Worm (Caenorhabditis elegans): ENCODE results near the gene ZK185.1.

DNA sequence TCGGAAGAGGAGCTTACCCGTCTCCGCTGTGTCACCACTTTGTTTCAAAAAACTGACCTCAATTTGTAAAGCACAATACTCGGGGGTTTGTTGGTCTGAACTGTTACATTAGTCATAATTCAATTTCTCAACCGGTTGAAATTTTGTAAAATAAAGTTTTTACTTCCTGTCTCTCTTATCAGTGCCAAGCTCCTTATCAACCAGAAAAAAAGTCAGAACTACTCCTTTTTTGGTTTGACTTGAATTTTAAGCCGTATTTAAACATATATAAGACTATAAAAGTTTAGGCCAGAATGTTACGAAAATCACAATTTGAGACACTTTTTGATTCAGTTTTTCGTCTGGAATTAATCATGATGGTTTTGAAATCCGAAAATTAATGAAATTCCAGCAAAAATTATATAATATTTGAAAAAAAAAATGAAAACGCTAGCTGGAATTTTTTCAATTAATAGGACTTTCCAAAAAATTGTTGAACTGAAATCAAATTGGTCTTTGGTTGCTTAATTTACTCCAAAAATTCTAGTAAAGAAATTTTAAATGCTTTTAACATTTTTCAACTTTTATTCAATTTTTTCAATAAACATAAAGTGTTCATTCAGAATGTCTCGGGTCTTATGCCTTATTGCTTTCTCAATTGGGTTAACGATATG, 51.1 kb downstream of the ZK185.1 start, which contains the start of gene F19C7.2:
- TF ChIP-seq W03F9.2 (tag; optimal IDR thresholded peaks at IDR 0.05) (no peak), him-1 (tag; optimal IDR thresholded peaks at IDR 0.05) (no peak), dao-5 (tag; optimal IDR thresholded peaks at IDR 0.05) (no peak)

Data from whole organism, L4/young adult.